Worm (Caenorhabditis elegans) whole organism, young adult: ENCODE results near the gene tufm-1.

Experiments
- B0019.2 ChIP-seq: fragments of 200-800 bp; sonication (Bioruptor generic); conservative IDR thresholded peaks from 2 replicates; pipeline ENCODE4 v1.3.6; 2022; ENCODE audit warnings: missing genetic modification reagents, missing genetic modification characterization, missing compliant biosample characterization
- B0035.1 ChIP-seq: sonication (generic microtip); optimal IDR thresholded peaks from 2 replicates; lab custom pipeline; 2016; ENCODE audit warnings: missing genetic modification characterization, mild to moderate bottlenecking, missing compliant biosample characterization, missing genotype, missing genetic modification reagents
- B0336.3 ChIP-seq: fragments of 200-800 bp; sonication (Bioruptor generic); IDR thresholded peaks from 2 replicates; pipeline ENCODE4 v1.3.6; 2022; ENCODE audit warnings: missing genetic modification characterization, missing compliant biosample characterization
- D2030.7 ChIP-seq: fragments of 200-800 bp; sonication (Bioruptor generic); IDR thresholded peaks from 2 replicates; pipeline ENCODE4 v1.3.6; 2022; ENCODE audit warnings: missing genetic modification reagents, missing genetic modification characterization, missing compliant biosample characterization
- F23B12.7 ChIP-seq: sonication (generic microtip); optimal IDR thresholded peaks from 2 replicates; lab custom pipeline; 2017; ENCODE audit warnings: missing genetic modification characterization, mild to moderate bottlenecking, missing compliant biosample characterization, antibody characterized with exemption, moderate library complexity; ENCODE audit not compliant: insufficient read depth
- F33H1.4 ChIP-seq: fragments of 200-800 bp; sonication (Bioruptor generic); IDR thresholded peaks from 2 replicates; pipeline ENCODE4 v1.3.6; 2022; ENCODE audit warnings: missing genetic modification reagents, missing genetic modification characterization, missing compliant biosample characterization
- F57C9.4 ChIP-seq: sonication (generic microtip); optimal IDR thresholded peaks from 2 replicates; lab custom pipeline; 2017; ENCODE audit warnings: mild to moderate bottlenecking, missing genetic modification characterization, missing compliant biosample characterization
- K12H6.12 ChIP-seq: fragments of 200-800 bp; sonication (Bioruptor generic); optimal IDR thresholded peaks from 2 replicates; lab custom pipeline; 2018; ENCODE audit warnings: mild to moderate bottlenecking, missing genetic modification characterization, missing compliant biosample characterization
- T26A5.8 ChIP-seq: sonication (generic microtip); optimal IDR thresholded peaks from 2 replicates; lab custom pipeline; 2016; ENCODE audit warnings: missing genetic modification characterization, missing compliant biosample characterization
- Y53G8AR.9 ChIP-seq: fragments of 200-800 bp; sonication (Bioruptor generic); conservative IDR thresholded peaks from 2 replicates; pipeline ENCODE4 v1.3.6; 2022; ENCODE audit warnings: missing genetic modification reagents, missing genetic modification characterization, missing compliant biosample characterization
- Y79H2A.3 ChIP-seq: fragments of 200-800 bp; sonication (Bioruptor generic); conservative IDR thresholded peaks from 2 replicates; pipeline ENCODE4 v1.3.6; 2022; ENCODE audit warnings: missing genetic modification reagents, missing genetic modification characterization, missing compliant biosample characterization
- atf-7 ChIP-seq: sonication (generic microtip); optimal IDR thresholded peaks from 2 replicates; lab custom pipeline; 2017; ENCODE audit warnings: mild to moderate bottlenecking, missing genetic modification characterization, missing compliant biosample characterization
- attf-5 ChIP-seq: fragments of 200-800 bp; sonication (Bioruptor generic); optimal IDR thresholded peaks from 2 replicates; lab custom pipeline; 2018; ENCODE audit warnings: mild to moderate bottlenecking, missing genetic modification characterization, missing compliant biosample characterization
- attf-6 ChIP-seq: fragments of 200-800 bp; sonication (Bioruptor generic); IDR thresholded peaks from 2 replicates; pipeline ENCODE4 v1.3.6; 2022; ENCODE audit warnings: missing genetic modification reagents, missing genetic modification characterization, missing compliant biosample characterization
- cebp-1 ChIP-seq, 2 experiments: fragments of 200-800 bp in 1 of 2; sonication (Bioruptor generic) in 1 of 2; sonication (generic microtip) in 1 of 2; IDR thresholded peaks in 1 of 2; optimal IDR thresholded peaks in 1 of 2; 2 replicates each; pipeline versions ENCODE4 v1.3.6 to Lab custom; 2017 to 2022; ENCODE audit warnings: missing compliant biosample characterization in 2 of 2, missing genetic modification characterization in 2 of 2, mild to moderate bottlenecking in 1 of 2, missing genetic modification reagents in 1 of 2, moderate library complexity in 1 of 2
- ceh-27 ChIP-seq: fragments of 200-800 bp; sonication (Bioruptor generic); optimal IDR thresholded peaks from 2 replicates; lab custom pipeline; 2018; ENCODE audit warnings: mild to moderate bottlenecking, missing genetic modification characterization, moderate library complexity, missing compliant biosample characterization
- ceh-40 ChIP-seq: fragments of 200-800 bp; sonication (Bioruptor generic); IDR thresholded peaks from 2 replicates; pipeline ENCODE4 v1.3.6; 2022; ENCODE audit warnings: missing genetic modification characterization, missing compliant biosample characterization
- ceh-58 ChIP-seq: fragments of 200-800 bp; sonication (Bioruptor generic); IDR thresholded peaks from 2 replicates; pipeline ENCODE4 v1.3.6; 2022; ENCODE audit warnings: missing genetic modification characterization, missing compliant biosample characterization
- ceh-91 ChIP-seq: fragments of 200-800 bp; sonication (Bioruptor generic); IDR thresholded peaks from 2 replicates; pipeline ENCODE4 v1.3.6; 2022; ENCODE audit warnings: missing genetic modification reagents, missing genetic modification characterization, missing compliant biosample characterization
- dpff-1 ChIP-seq: sonication (generic microtip); optimal IDR thresholded peaks from 2 replicates; lab custom pipeline; 2017; ENCODE audit warnings: mild to moderate bottlenecking, missing genetic modification characterization, missing compliant biosample characterization
- dpl-1 ChIP-seq: fragments of 150-350 bp; optimal IDR thresholded peaks from 2 replicates; lab custom pipeline; 2014; ENCODE audit warnings: missing biosample characterization, missing genetic modification reagents, missing genetic modification characterization
- efl-1 ChIP-seq: fragments of 150-350 bp; optimal IDR thresholded peaks from 2 replicates; lab custom pipeline; 2014; ENCODE audit warnings: missing biosample characterization, missing genetic modification reagents, missing genetic modification characterization
- ekl-4 ChIP-seq: fragments of 200-800 bp; sonication (Bioruptor generic); IDR thresholded peaks from 2 replicates; pipeline ENCODE4 v1.3.6; 2022; ENCODE audit warnings: missing genetic modification reagents, missing genetic modification characterization, missing compliant biosample characterization
- hlh-26 ChIP-seq: fragments of 200-800 bp; sonication (Bioruptor generic); conservative IDR thresholded peaks from 2 replicates; pipeline ENCODE4 v1.3.6; 2022; ENCODE audit warnings: missing genetic modification reagents, missing genetic modification characterization, missing compliant biosample characterization
- hmg-1.2 ChIP-seq: fragments of 200-800 bp; sonication (Bioruptor generic); IDR thresholded peaks from 2 replicates; pipeline ENCODE4 v1.3.6; 2022; ENCODE audit warnings: missing genetic modification reagents, missing genetic modification characterization, missing compliant biosample characterization
- hmg-20 ChIP-seq: fragments of 200-800 bp; sonication (Bioruptor generic); IDR thresholded peaks from 2 replicates; pipeline ENCODE4 v1.3.6; 2022; ENCODE audit warnings: missing genetic modification reagents, missing genetic modification characterization, missing compliant biosample characterization
- hrde-1 ChIP-seq: sonication (generic microtip); optimal IDR thresholded peaks from 2 replicates; lab custom pipeline; 2016; ENCODE audit warnings: missing genetic modification characterization, mild to moderate bottlenecking, missing compliant biosample characterization, moderate library complexity, missing genotype, missing genetic modification reagents, borderline replicate concordance
- lin-35 ChIP-seq, 3 experiments: fragments of 150-350 bp in 2 of 3; sonication (generic microtip) in 1 of 3; optimal IDR thresholded peaks; 2 replicates each; lab custom pipeline; 2014 to 2018; ENCODE audit warnings: missing biosample characterization in 3 of 3, missing genetic modification characterization in 3 of 3, missing genetic modification reagents in 3 of 3
- lin-40 ChIP-seq: sonication (generic microtip); optimal IDR thresholded peaks from 2 replicates; lab custom pipeline; 2016; ENCODE audit warnings: missing genetic modification characterization, mild to moderate bottlenecking, missing compliant biosample characterization, missing genotype, missing genetic modification reagents
- lin-54 ChIP-seq: fragments of 200-800 bp; sonication (Bioruptor generic); optimal IDR thresholded peaks from 2 replicates; lab custom pipeline; 2018; ENCODE audit warnings: mild to moderate bottlenecking, missing genetic modification characterization, missing compliant biosample characterization
- lsl-1 ChIP-seq: fragments of 200-800 bp; sonication (Bioruptor generic); optimal IDR thresholded peaks from 2 replicates; lab custom pipeline; 2018; ENCODE audit warnings: mild to moderate bottlenecking, missing genetic modification characterization, moderate library complexity, missing compliant biosample characterization
- madf-6 ChIP-seq: fragments of 200-800 bp; sonication (Bioruptor generic); IDR thresholded peaks from 2 replicates; pipeline ENCODE4 v1.3.6; 2022; ENCODE audit warnings: missing genetic modification reagents, missing genetic modification characterization, missing compliant biosample characterization
- madf-8 ChIP-seq: fragments of 200-800 bp; sonication (Bioruptor generic); conservative IDR thresholded peaks from 2 replicates; pipeline ENCODE4 v1.3.6; 2022; ENCODE audit warnings: missing genetic modification reagents, missing genetic modification characterization, missing compliant biosample characterization
- mcd-1 ChIP-seq: fragments of 200-800 bp; sonication (Bioruptor generic); IDR thresholded peaks from 2 replicates; pipeline ENCODE4 v1.3.6; 2022; ENCODE audit warnings: missing genetic modification reagents, missing genetic modification characterization, missing compliant biosample characterization
- nfyb-1 ChIP-seq: fragments of 200-800 bp; sonication (Bioruptor generic); IDR thresholded peaks from 2 replicates; pipeline ENCODE4 v1.3.6; 2022; ENCODE audit warnings: missing genetic modification reagents, missing genetic modification characterization, missing compliant biosample characterization
- nhr-80 ChIP-seq: sonication (generic microtip); optimal IDR thresholded peaks from 2 replicates; lab custom pipeline; 2016; ENCODE audit warnings: missing genetic modification characterization, missing compliant biosample characterization
- pbrm-1 ChIP-seq: fragments of 200-800 bp; sonication (Bioruptor generic); IDR thresholded peaks from 2 replicates; pipeline ENCODE4 v1.3.6; 2022; ENCODE audit warnings: missing genetic modification reagents, missing genetic modification characterization, missing compliant biosample characterization
- pha-4 ChIP-seq: fragments of 150-350 bp; sonication (generic microtip); optimal IDR thresholded peaks from 2 replicates; lab custom pipeline; 2014; ENCODE audit warnings: missing biosample characterization, missing genetic modification reagents, missing genetic modification characterization
- rcor-1 ChIP-seq: fragments of 200-800 bp; sonication (Bioruptor generic); IDR thresholded peaks from 2 replicates; pipeline ENCODE4 v1.3.6; 2022; ENCODE audit warnings: missing genetic modification reagents, missing genetic modification characterization, missing compliant biosample characterization
- snpc-4 ChIP-seq, 5 experiments: fragments of 150-350 bp in 1 of 5; sonication (generic microtip) in 4 of 5; optimal IDR thresholded peaks; 2 replicates each; lab custom pipeline; 2014 to 2018; ENCODE audit warnings: missing genetic modification characterization in 5 of 5, missing biosample characterization in 3 of 5, antibody characterized with exemption in 2 of 5, mild to moderate bottlenecking in 2 of 5, missing compliant biosample characterization in 2 of 5, missing genotype in 2 of 5, moderate library complexity in 2 of 5, missing genetic modification reagents in 1 of 5
- tbp1 ChIP-seq: fragments of 200-800 bp; sonication (Bioruptor generic); optimal IDR thresholded peaks from 2 replicates; lab custom pipeline; 2018; ENCODE audit warnings: mild to moderate bottlenecking, missing genetic modification characterization, missing compliant biosample characterization
- tlf-1 ChIP-seq: fragments of 200-800 bp; sonication (Bioruptor generic); optimal IDR thresholded peaks from 2 replicates; lab custom pipeline; 2018; ENCODE audit warnings: mild to moderate bottlenecking, missing genetic modification characterization, missing compliant biosample characterization
- xnd-1 ChIP-seq: sonication (generic microtip); optimal IDR thresholded peaks from 2 replicates; lab custom pipeline; 2016; ENCODE audit warnings: missing genotype, missing genetic modification reagents, missing genetic modification characterization, missing compliant biosample characterization
- ztf-25 ChIP-seq: fragments of 200-800 bp; sonication (Bioruptor generic); IDR thresholded peaks from 2 replicates; pipeline ENCODE4 v1.3.6; 2022; ENCODE audit warnings: missing genetic modification reagents, missing genetic modification characterization, missing compliant biosample characterization
- ztf-28 ChIP-seq: fragments of 200-800 bp; sonication (Bioruptor generic); IDR thresholded peaks from 2 replicates; pipeline ENCODE4 v1.3.6; 2022; ENCODE audit warnings: missing genetic modification reagents, missing genetic modification characterization, missing compliant biosample characterization

Gene tufm-1

DNA sequence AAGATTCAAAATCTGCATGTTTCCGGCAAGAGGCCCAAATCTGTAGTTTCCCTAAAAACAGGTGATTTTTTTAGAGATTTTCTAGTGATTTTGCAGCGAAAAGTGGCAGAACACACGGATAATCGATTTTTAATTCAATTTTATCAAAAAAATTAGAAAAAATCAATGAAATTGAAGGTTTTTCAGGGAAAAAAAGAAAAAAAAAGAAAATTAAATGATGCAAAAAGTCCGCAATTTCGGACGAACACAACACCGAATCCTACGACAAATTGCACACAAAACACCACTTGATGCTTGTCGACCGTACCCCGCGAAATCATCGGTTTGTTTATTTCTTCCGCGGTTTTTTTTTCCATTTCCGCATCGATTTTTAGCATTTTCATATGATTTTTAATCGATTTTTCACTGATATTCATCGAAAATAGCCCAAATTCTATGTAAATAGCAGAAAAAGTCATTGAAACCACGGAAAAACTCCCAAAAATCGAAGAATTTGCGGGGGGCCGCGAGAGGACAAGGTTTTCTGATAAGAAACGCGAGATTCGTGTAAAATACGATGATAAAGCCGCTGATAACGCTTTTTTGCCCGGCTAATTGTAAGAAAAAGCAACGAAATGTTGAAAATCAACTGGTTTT, at the start of gene tufm-1:
Gene tufm-1 (minus strand): TSS at position 51 of the 636 bp plus-strand sequence.
- TF ChIP-seq hlh-26 (GFP tag; lab: Robert Waterston, UW), result no peak
- peak in 1 of 3 experiments; percentile 66 for TF ChIP-seq lin-35 (GFP tag; optimal IDR thresholded peaks at IDR 0.05; lab: Kevin White, UChicago)
- peak; percentile 19 for TF ChIP-seq lin-54 (GFP tag; lab: Kevin White, UChicago)
- peak; percentile 71 for TF ChIP-seq efl-1 (GFP tag; lab: Kevin White, UChicago)
- no peak for TF ChIP-seq ceh-40 (GFP tag; lab: Robert Waterston, UW)
- TF ChIP-seq nhr-80 (tag; lab: Kevin White, UChicago), result peak; percentile 13
- TF ChIP-seq T26A5.8 (tag; lab: Kevin White, UChicago), result no peak
- peak; percentile 18; the same call in 1 of the 2 replicates for TF ChIP-seq D2030.7 (GFP tag; lab: Robert Waterston, UW)
- peak; percentile 42; the same call in 1 of the 2 replicates for TF ChIP-seq ceh-91 (GFP tag; lab: Robert Waterston, UW)
- TF ChIP-seq mcd-1 (GFP tag; lab: Robert Waterston, UW), result peak; percentile 70
- TF ChIP-seq F23B12.7 (tag; lab: Kevin White, UChicago), result peak; percentile 62
- peak; percentile 28 for TF ChIP-seq dpl-1 (GFP tag; lab: Kevin White, UChicago)
- TF ChIP-seq ceh-58 (GFP tag; lab: Robert Waterston, UW), result no peak
- peak; percentile 38 for TF ChIP-seq lin-40
- peak; percentile 53 for TF ChIP-seq F33H1.4 (GFP tag; lab: Robert Waterston, UW)
- TF ChIP-seq B0336.3 (GFP tag; lab: Robert Waterston, UW), result no peak
- TF ChIP-seq pha-4 (tag; lab: Kevin White, UChicago), result peak; percentile 17
- peak; percentile 30 for TF ChIP-seq xnd-1
- TF ChIP-seq lsl-1, result peak; percentile 78
- TF ChIP-seq ztf-28 (GFP tag; lab: Robert Waterston, UW), result 0 out of 2 replicates have a peak, but pooled peaks have one; percentile 19
- peak; percentile 39 for TF ChIP-seq madf-8 (GFP tag; lab: Robert Waterston, UW)
- TF ChIP-seq madf-6, result peak; percentile 82
- TF ChIP-seq ceh-27 (GFP tag; lab: Kevin White, UChicago), result no peak
- no peak for TF ChIP-seq ztf-25 (GFP tag; lab: Robert Waterston, UW)
- TF ChIP-seq tbp1, result peak; percentile 16
- no peak for TF ChIP-seq snpc-4 (GFP tag; optimal IDR thresholded peaks at IDR 0.05; lab: Kevin White, UChicago)
- TF ChIP-seq snpc-4 (tag; optimal IDR thresholded peaks at IDR 0.05; lab: Kevin White, UChicago), result peak in 1 of 4 experiments; percentile 33
- no peak for TF ChIP-seq attf-6 (GFP tag; lab: Robert Waterston, UW)
- no peak for TF ChIP-seq hmg-1.2 (GFP tag; lab: Robert Waterston, UW)
- peak; percentile 46 for TF ChIP-seq attf-5 (GFP tag; lab: Kevin White, UChicago)
- no peak for TF ChIP-seq cebp-1 (GFP tag; IDR thresholded peaks at IDR 0.05; lab: Robert Waterston, UW)
- TF ChIP-seq cebp-1 (tag; optimal IDR thresholded peaks at IDR 0.05; lab: Kevin White, UChicago), result peak; percentile 11
- TF ChIP-seq hrde-1 (tag; lab: Kevin White, UChicago), result no peak

DNA sequence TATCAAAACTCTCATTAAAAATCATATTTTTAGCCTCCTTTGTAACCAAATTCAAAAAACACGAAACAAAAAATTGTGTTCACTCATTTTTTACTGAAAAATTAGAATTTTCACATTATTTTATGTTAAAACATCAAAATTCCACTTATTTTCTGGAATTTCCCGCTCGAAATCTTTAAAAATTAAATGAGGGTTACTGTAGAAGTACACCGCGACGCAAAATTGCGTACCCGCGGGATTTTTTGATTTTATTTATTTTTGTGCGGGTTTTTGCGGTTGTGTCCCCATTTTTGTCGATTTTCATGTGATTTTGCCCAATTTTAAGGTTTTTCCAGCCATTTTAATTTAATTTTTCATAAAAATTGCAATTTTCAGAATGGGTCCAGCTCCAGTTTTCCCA, 43.6 kb upstream of the tufm-1 start:
- peak; percentile 95 for TF ChIP-seq madf-6
- no peak for TF ChIP-seq F57C9.4
- peak; percentile 23 for TF ChIP-seq tlf-1
- TF ChIP-seq tbp1, result peak; percentile 20
- TF ChIP-seq rcor-1 (GFP tag; lab: Robert Waterston, UW), result peak; percentile 47
- TF ChIP-seq Y53G8AR.9 (GFP tag; lab: Robert Waterston, UW), result 0 out of 2 replicates have a peak, but pooled peaks have one; percentile 21
- TF ChIP-seq dpl-1 (GFP tag; lab: Kevin White, UChicago), result peak; percentile 80
- 0 out of 2 replicates have a peak, but pooled peaks have one; percentile 32 for TF ChIP-seq nfyb-1 (GFP tag; lab: Robert Waterston, UW)
- peak; percentile 63; the same call in 1 of the 2 replicates for TF ChIP-seq B0019.2 (GFP tag; lab: Robert Waterston, UW)
- TF ChIP-seq atf-7, result no peak
- no peak for TF ChIP-seq Y79H2A.3 (GFP tag; lab: Robert Waterston, UW)
- TF ChIP-seq dpff-1 (tag; lab: Kevin White, UChicago), result no peak
- no peak for TF ChIP-seq pbrm-1 (GFP tag; lab: Robert Waterston, UW)
- TF ChIP-seq ekl-4 (GFP tag; lab: Robert Waterston, UW), result no peak
- TF ChIP-seq efl-1 (GFP tag; lab: Kevin White, UChicago), result peak; percentile 94
- no peak for TF ChIP-seq hmg-20 (GFP tag; lab: Robert Waterston, UW)
- no peak for TF ChIP-seq K12H6.12 (tag; lab: Kevin White, UChicago)
- TF ChIP-seq B0035.1 (tag; lab: Kevin White, UChicago), result no peak
